Fruit fly (Drosophila melanogaster) whole organism, embryonic: ENCODE measurements around the gene Sec8.

ENCODE experiments used
- CG10543 ChIP-seq: fragments of 200-800 bp; sonication (Bioruptor generic); optimal IDR thresholded peaks from 3 replicates; lab custom pipeline; 2017; ENCODE audit warnings: missing biosample characterization, mild to moderate bottlenecking, missing genetic modification characterization, moderate library complexity
- CG10959 ChIP-seq: fragments of 200-800 bp; sonication (Bioruptor generic); IDR thresholded peaks from 2 replicates; pipeline ENCODE4 v1.3.6; 2022; ENCODE audit warnings: missing biosample characterization, missing genetic modification characterization
- CG11085 ChIP-seq: fragments of 200-800 bp; sonication (Bioruptor generic); IDR thresholded peaks from 2 replicates; pipeline ENCODE4 v1.3.6; 2022; ENCODE audit warnings: missing biosample characterization, missing genetic modification characterization
- CG11398 ChIP-seq: fragments of 200-800 bp; sonication (Bioruptor generic); optimal IDR thresholded peaks from 2 replicates; lab custom pipeline; 2016; ENCODE audit warnings: missing biosample characterization, missing genetic modification characterization
- CG12155 ChIP-seq: fragments of 200-800 bp; sonication (Bioruptor generic); optimal IDR thresholded peaks from 3 replicates; lab custom pipeline; 2016; ENCODE audit warnings: missing biosample characterization, missing genetic modification characterization
- CG12942 ChIP-seq: fragments of 200-800 bp; sonication (Bioruptor generic); optimal IDR thresholded peaks from 3 replicates; lab custom pipeline; 2016; ENCODE audit warnings: missing biosample characterization, missing genetic modification characterization
- CG14014 ChIP-seq: fragments of 200-800 bp; sonication (Bioruptor generic); IDR thresholded peaks from 2 replicates; pipeline ENCODE4 v1.3.6; 2022; ENCODE audit warnings: missing biosample characterization, missing genetic modification characterization
- CG15073 ChIP-seq: fragments of 200-800 bp; sonication (Bioruptor generic); optimal IDR thresholded peaks from 2 replicates; lab custom pipeline; 2016; ENCODE audit warnings: missing biosample characterization, missing genetic modification characterization
- CG15514 ChIP-seq: fragments of 200-800 bp; sonication (Bioruptor generic); optimal IDR thresholded peaks from 3 replicates; lab custom pipeline; 2017; ENCODE audit warnings: missing biosample characterization, missing genetic modification characterization, mild to moderate bottlenecking, moderate library complexity, missing genetic modification reagents
- CG1603 ChIP-seq: fragments of 200-800 bp; sonication (Bioruptor generic); optimal IDR thresholded peaks from 2 replicates; lab custom pipeline; 2019; ENCODE audit warnings: missing biosample characterization, mild to moderate bottlenecking, missing genetic modification characterization, moderate library complexity
- CG17328 ChIP-seq: fragments of 200-800 bp; sonication (Bioruptor generic); IDR thresholded peaks from 2 replicates; pipeline ENCODE4 v1.3.6; 2022; ENCODE audit warnings: missing biosample characterization, missing genetic modification characterization
- CG18599 ChIP-seq: fragments of 200-800 bp; sonication (Bioruptor generic); optimal IDR thresholded peaks from 3 replicates; lab custom pipeline; 2017; ENCODE audit warnings: missing biosample characterization, missing genetic modification characterization, mild to moderate bottlenecking, moderate library complexity, missing genetic modification reagents
- CG2678 ChIP-seq: fragments of 200-800 bp; sonication (Bioruptor generic); optimal IDR thresholded peaks from 3 replicates; lab custom pipeline; 2019; ENCODE audit warnings: missing biosample characterization, mild to moderate bottlenecking, missing genetic modification characterization, moderate library complexity
- CG2889 ChIP-seq: fragments of 200-800 bp; sonication (Bioruptor generic); IDR thresholded peaks from 3 replicates; pipeline ENCODE4 v1.3.6; 2022; ENCODE audit warnings: missing biosample characterization, missing genetic modification characterization
- CG32767 ChIP-seq: fragments of 200-800 bp; sonication (Bioruptor generic); IDR thresholded peaks from 2 replicates; pipeline ENCODE4 v1.3.6; 2022; ENCODE audit warnings: missing biosample characterization, missing genetic modification characterization
- CG6175 ChIP-seq: fragments of 200-800 bp; sonication (Bioruptor generic); IDR thresholded peaks from 3 replicates; pipeline ENCODE4 v1.3.6; 2022; ENCODE audit warnings: missing biosample characterization, missing genetic modification characterization
- CG7271 ChIP-seq: fragments of 200-800 bp; sonication (Bioruptor generic); optimal IDR thresholded peaks from 2 replicates; lab custom pipeline; 2018; ENCODE audit warnings: missing biosample characterization, mild to moderate bottlenecking, missing genetic modification characterization, moderate library complexity
- CG7839 ChIP-seq: fragments of 200-800 bp; sonication (Bioruptor generic); optimal IDR thresholded peaks from 3 replicates; lab custom pipeline; 2018; ENCODE audit warnings: missing biosample characterization, mild to moderate bottlenecking, missing genetic modification characterization, moderate library complexity
- CTCF ChIP-seq: fragments of 200-800 bp; sonication (Bioruptor generic); optimal IDR thresholded peaks from 2 replicates; lab custom pipeline; 2017; ENCODE audit warnings: missing biosample characterization, mild to moderate bottlenecking, missing genetic modification characterization, moderate library complexity
- Dek ChIP-seq: fragments of 200-800 bp; sonication (Bioruptor generic); optimal IDR thresholded peaks from 3 replicates; lab custom pipeline; 2019; ENCODE audit warnings: missing biosample characterization, mild to moderate bottlenecking, missing genetic modification characterization, moderate library complexity
- Dp ChIP-seq: fragments of 200-800 bp; sonication (Bioruptor generic); optimal IDR thresholded peaks from 2 replicates; lab custom pipeline; 2018; ENCODE audit warnings: missing biosample characterization, mild to moderate bottlenecking, missing genetic modification characterization, moderate library complexity
- E2f1 ChIP-seq: fragments of 200-800 bp; sonication (Bioruptor generic); IDR thresholded peaks from 2 replicates; pipeline ENCODE4 v1.3.6; 2022; ENCODE audit warnings: missing biosample characterization, missing genetic modification characterization
- HLH54F ChIP-seq: fragments of 200-800 bp; sonication (Bioruptor generic); optimal IDR thresholded peaks from 3 replicates; lab custom pipeline; 2016; ENCODE audit warnings: missing biosample characterization, missing genetic modification characterization
- Hand ChIP-seq: fragments of 200-800 bp; sonication (Bioruptor generic); optimal IDR thresholded peaks from 2 replicates; lab custom pipeline; 2017; ENCODE audit warnings: mild to moderate bottlenecking, missing biosample characterization, missing genetic modification reagents, missing genetic modification characterization
- HmgZ ChIP-seq: fragments of 200-800 bp; sonication (Bioruptor generic); optimal IDR thresholded peaks from 2 replicates; lab custom pipeline; 2018; ENCODE audit warnings: missing biosample characterization, mild to moderate bottlenecking, missing genetic modification characterization
- MESR4 ChIP-seq: fragments of 200-800 bp; sonication (Bioruptor generic); optimal IDR thresholded peaks from 2 replicates; lab custom pipeline; 2018; ENCODE audit warnings: missing biosample characterization, mild to moderate bottlenecking, missing genetic modification characterization, moderate library complexity
- Max ChIP-seq: fragments of 200-800 bp; sonication (Bioruptor generic); optimal IDR thresholded peaks from 2 replicates; lab custom pipeline; 2016; ENCODE audit warnings: missing biosample characterization, mild to moderate bottlenecking, missing genetic modification characterization
- Mes4 ChIP-seq: fragments of 200-800 bp; sonication (Bioruptor generic); optimal IDR thresholded peaks from 2 replicates; lab custom pipeline; 2016; ENCODE audit warnings: missing biosample characterization, missing genetic modification characterization
- Mrtf ChIP-seq: fragments of 200-800 bp; sonication (Bioruptor generic); IDR thresholded peaks from 3 replicates; pipeline ENCODE4 v1.3.6; 2022; ENCODE audit warnings: missing biosample characterization, missing genetic modification characterization
- NFAT ChIP-seq: fragments of 200-800 bp; sonication (Bioruptor generic); IDR thresholded peaks from 2 replicates; pipeline ENCODE4 v1.3.6; 2022; ENCODE audit warnings: missing biosample characterization, missing genetic modification characterization
- Six4 ChIP-seq: fragments of 200-800 bp; sonication (Bioruptor generic); optimal IDR thresholded peaks from 2 replicates; lab custom pipeline; 2016; ENCODE audit warnings: missing biosample characterization, missing genetic modification characterization
- Sry-β ChIP-seq: fragments of 200-800 bp; sonication (Bioruptor generic); optimal IDR thresholded peaks from 2 replicates; lab custom pipeline; 2018; ENCODE audit warnings: missing biosample characterization, mild to moderate bottlenecking, missing genetic modification characterization, moderate library complexity
- Stat92E ChIP-seq, 3 experiments: fragments of >200 bp in 2 of 3; fragments of 200-800 bp in 1 of 3; sonication (Bioruptor generic) in 1 of 3; optimal IDR thresholded peaks; 2 replicates each; lab custom pipeline; 2017 to 2019; ENCODE audit warnings: missing biosample characterization in 3 of 3, missing genetic modification characterization in 3 of 3, mild to moderate bottlenecking in 1 of 3, moderate library complexity in 1 of 3
- Vsx1 ChIP-seq: fragments of 200-800 bp; sonication (Bioruptor generic); optimal IDR thresholded peaks from 2 replicates; lab custom pipeline; 2017; ENCODE audit warnings: missing biosample characterization, mild to moderate bottlenecking, missing genetic modification characterization, missing genetic modification reagents
- bigmax ChIP-seq: fragments of 200-800 bp; sonication (Bioruptor generic); optimal IDR thresholded peaks from 2 replicates; lab custom pipeline; 2018; ENCODE audit warnings: missing biosample characterization, mild to moderate bottlenecking, missing genetic modification characterization
- cato ChIP-seq: fragments of 200-800 bp; sonication (Bioruptor generic); optimal IDR thresholded peaks from 2 replicates; lab custom pipeline; 2016; ENCODE audit warnings: missing biosample characterization, missing genetic modification characterization, borderline replicate concordance
- chm ChIP-seq: fragments of 200-800 bp; sonication (Bioruptor generic); IDR thresholded peaks from 2 replicates; pipeline ENCODE4 v1.3.6; 2022; ENCODE audit warnings: missing biosample characterization, missing genetic modification characterization
- dan ChIP-seq: fragments of 200-800 bp; sonication (Bioruptor generic); IDR thresholded peaks from 2 replicates; pipeline ENCODE4 v1.3.6; 2022; ENCODE audit warnings: missing biosample characterization, missing genetic modification characterization
- disco-r ChIP-seq: fragments of 200-800 bp; sonication (Bioruptor generic); optimal IDR thresholded peaks from 2 replicates; lab custom pipeline; 2016; ENCODE audit warnings: missing biosample characterization, missing genetic modification characterization
- dm ChIP-seq: fragments of 200-800 bp; sonication (Bioruptor generic); optimal IDR thresholded peaks from 3 replicates; lab custom pipeline; 2016; ENCODE audit warnings: missing biosample characterization, missing genetic modification characterization
- emc ChIP-seq: fragments of 200-800 bp; sonication (Bioruptor generic); optimal IDR thresholded peaks from 2 replicates; lab custom pipeline; 2016; ENCODE audit warnings: missing biosample characterization, missing genetic modification characterization
- esg ChIP-seq: fragments of 200-800 bp; sonication (Bioruptor generic); conservative IDR thresholded peaks from 2 replicates; pipeline ENCODE4 v1.3.6; 2022; ENCODE audit warnings: missing biosample characterization, missing genetic modification characterization
- fu2 ChIP-seq: fragments of 200-800 bp; sonication (Bioruptor generic); optimal IDR thresholded peaks from 2 replicates; lab custom pipeline; 2016; ENCODE audit warnings: missing biosample characterization, missing genetic modification characterization
- kah ChIP-seq: fragments of 200-800 bp; sonication (Bioruptor generic); optimal IDR thresholded peaks from 2 replicates; lab custom pipeline; 2018; ENCODE audit warnings: missing biosample characterization, mild to moderate bottlenecking, missing genetic modification characterization
- luna ChIP-seq: fragments of 200-800 bp; sonication (Bioruptor generic); optimal IDR thresholded peaks from 2 replicates; lab custom pipeline; 2016; ENCODE audit warnings: missing biosample characterization, missing genetic modification characterization
- mld ChIP-seq: fragments of 200-800 bp; sonication (Bioruptor generic); IDR thresholded peaks from 3 replicates; pipeline ENCODE4 v1.3.6; 2022; ENCODE audit warnings: missing biosample characterization, missing genetic modification characterization; ENCODE audit not compliant: partially characterized antibody
- nerfin-1 ChIP-seq: fragments of 200-800 bp; sonication (Bioruptor generic); optimal IDR thresholded peaks from 3 replicates; lab custom pipeline; 2019; ENCODE audit warnings: missing biosample characterization, mild to moderate bottlenecking, missing genetic modification characterization, moderate library complexity
- nom ChIP-seq: fragments of 200-800 bp; sonication (Bioruptor generic); optimal IDR thresholded peaks from 2 replicates; lab custom pipeline; 2017; ENCODE audit warnings: missing biosample characterization, missing genetic modification characterization, mild to moderate bottlenecking, moderate library complexity, missing genetic modification reagents
- stwl ChIP-seq: fragments of 200-800 bp; sonication (Bioruptor generic); optimal IDR thresholded peaks from 3 replicates; lab custom pipeline; 2018; ENCODE audit warnings: missing biosample characterization, mild to moderate bottlenecking, missing genetic modification characterization, moderate library complexity
- tin ChIP-seq: fragments of 200-800 bp; sonication (Bioruptor generic); optimal IDR thresholded peaks from 3 replicates; lab custom pipeline; 2016; ENCODE audit warnings: missing biosample characterization, missing genetic modification characterization
- tx ChIP-seq: fragments of 200-800 bp; sonication (Bioruptor generic); optimal IDR thresholded peaks from 2 replicates; lab custom pipeline; 2016; ENCODE audit warnings: missing biosample characterization, missing genetic modification characterization

The Sec8 gene

dm6 chr3R:5791497-5791896 is 32.7 kb upstream of the Sec8 start, which contains the start of gene Hpf1 (continued):
- TF ChIP-seq CG7839 (tag; lab: Kevin White, UChicago) (peak; percentile 99), CG12155 (GFP tag; lab: Kevin White, UChicago) (peak; percentile 98), stwl (tag; lab: Kevin White, UChicago) (peak; percentile 86), Six4 (GFP tag; lab: Kevin White, UChicago) (peak; percentile 98), CG2678 (tag; lab: Kevin White, UChicago) (peak; percentile 99), dan (GFP tag; lab: Robert Waterston, UW) (peak; percentile 83), Dek (tag; lab: Kevin White, UChicago) (peak; percentile 97), Mes4 (GFP tag; lab: Kevin White, UChicago) (peak; percentile 97), esg (GFP tag; lab: Robert Waterston, UW) (peak; percentile 98), HmgZ (tag; lab: Kevin White, UChicago) (peak; percentile 99), CG12942 (GFP tag; lab: Kevin White, UChicago) (peak; percentile 97), luna (GFP tag; lab: Kevin White, UChicago) (peak; percentile 97), HLH54F (GFP tag; lab: Kevin White, UChicago) (peak; percentile 99), Max (GFP tag; lab: Kevin White, UChicago) (peak; percentile 98), kah (peak; percentile 92), bigmax (peak; percentile 73), E2f1 (GFP tag; lab: Robert Waterston, UW) (peak; percentile 98), CG10543 (peak; percentile 95), CG2889 (GFP tag; lab: Robert Waterston, UW) (peak; percentile 96), CG15073 (GFP tag; lab: Kevin White, UChicago) (peak; percentile 86), disco-r (GFP tag; lab: Kevin White, UChicago) (peak; percentile 98), tx (GFP tag; lab: Kevin White, UChicago) (peak; percentile 98), cato (GFP tag; lab: Kevin White, UChicago) (peak; percentile 96), CG10959 (GFP tag; lab: Robert Waterston, UW) (peak; percentile 93), chm (GFP tag; lab: Robert Waterston, UW) (peak; percentile 95), CG32767 (GFP tag; lab: Robert Waterston, UW) (peak; percentile 97), Vsx1 (GFP tag; lab: Kevin White, UChicago) (peak; percentile 94), CG17328 (peak; percentile 96), CG15514 (GFP tag; lab: Kevin White, UChicago) (peak; percentile 94), CG14014 (GFP tag; lab: Robert Waterston, UW) (peak; percentile 98), nerfin-1 (tag; lab: Kevin White, UChicago) (peak; percentile 96), CTCF (GFP tag; lab: Kevin White, UChicago) (peak; percentile 74), nom (GFP tag; lab: Kevin White, UChicago) (peak; percentile 96), Hand (peak; percentile 96), MESR4 (GFP tag; lab: Kevin White, UChicago) (peak; percentile 86), CG11398 (GFP tag; lab: Kevin White, UChicago) (peak; percentile 98), emc (GFP tag; lab: Kevin White, UChicago) (peak; percentile 97), mld (GFP tag; lab: Robert Waterston, UW) (no peak), tin (GFP tag; lab: Kevin White, UChicago) (peak; percentile 98), Stat92E (GFP tag; optimal IDR thresholded peaks at IDR 0.05; lab: Kevin White, UChicago) (peak in 1 of 3 experiments; percentile 87), CG18599 (GFP tag; lab: Kevin White, UChicago) (peak; percentile 99), Dp (GFP tag; lab: Kevin White, UChicago) (peak; percentile 52), CG11085 (peak; percentile 96), NFAT (peak; percentile 97), Mrtf (GFP tag; lab: Robert Waterston, UW) (peak; percentile 97), fu2 (GFP tag; lab: Kevin White, UChicago) (peak; percentile 99), CG7271 (tag; lab: Kevin White, UChicago) (peak; percentile 90), dm (GFP tag; lab: Kevin White, UChicago) (peak; percentile 97), CG1603 (tag; lab: Kevin White, UChicago) (peak; percentile 97), CG6175 (GFP tag; lab: Robert Waterston, UW) (peak; percentile 94), Sry-β (GFP tag; lab: Kevin White, UChicago) (peak; percentile 65)
